Fruit fly (Drosophila melanogaster) whole organism, embryonic: Measurements from ENCODE around the gene Fbxl7.

Experiments used
- Abd-B ChIP-seq: fragments of 200-800 bp; sonication (Bioruptor generic); optimal IDR thresholded peaks from 2 replicates; lab custom pipeline; 2018; ENCODE audit warnings: missing biosample characterization, mild to moderate bottlenecking, missing genetic modification characterization, moderate library complexity
- Bdp1 ChIP-seq: fragments of 200-800 bp; sonication (Bioruptor generic); optimal IDR thresholded peaks from 3 replicates; lab custom pipeline; 2016; ENCODE audit warnings: missing biosample characterization, missing genetic modification characterization
- CG1024 ChIP-seq: fragments of 200-800 bp; sonication (Bioruptor generic); IDR thresholded peaks from 2 replicates; pipeline ENCODE4 v1.3.6; 2022; ENCODE audit warnings: missing biosample characterization, missing genetic modification characterization
- CG10431 ChIP-seq: fragments of 200-800 bp; sonication (Bioruptor generic); optimal IDR thresholded peaks from 3 replicates; lab custom pipeline; 2018; ENCODE audit warnings: missing biosample characterization, mild to moderate bottlenecking, missing genetic modification characterization
- CG11398 ChIP-seq: fragments of 200-800 bp; sonication (Bioruptor generic); optimal IDR thresholded peaks from 2 replicates; lab custom pipeline; 2016; ENCODE audit warnings: missing biosample characterization, missing genetic modification characterization
- CG11456 ChIP-seq: fragments of 200-800 bp; sonication (Bioruptor generic); IDR thresholded peaks from 3 replicates; pipeline ENCODE4 v1.3.6; 2022; ENCODE audit warnings: missing biosample characterization, missing genetic modification characterization
- CG14860 ChIP-seq: fragments of 200-800 bp; sonication (Bioruptor generic); IDR thresholded peaks from 3 replicates; pipeline ENCODE4 v1.3.6; 2022; ENCODE audit warnings: missing biosample characterization, missing genetic modification characterization; ENCODE audit not compliant: partially characterized antibody
- CG1647 ChIP-seq: fragments of 200-800 bp; sonication (Bioruptor generic); optimal IDR thresholded peaks from 3 replicates; lab custom pipeline; 2016; ENCODE audit warnings: missing biosample characterization, missing genetic modification characterization
- CG17829 ChIP-seq: fragments of 200-800 bp; optimal IDR thresholded peaks from 2 replicates; lab custom pipeline; 2019; ENCODE audit warnings: missing biosample characterization, mild to moderate bottlenecking, missing genetic modification characterization, moderate library complexity
- CG18011 ChIP-seq: fragments of 200-800 bp; sonication (Bioruptor generic); optimal IDR thresholded peaks from 2 replicates; lab custom pipeline; 2017; ENCODE audit warnings: missing biosample characterization, missing genetic modification characterization, mild to moderate bottlenecking, moderate library complexity, missing genotype
- CG32767 ChIP-seq: fragments of 200-800 bp; sonication (Bioruptor generic); IDR thresholded peaks from 2 replicates; pipeline ENCODE4 v1.3.6; 2022; ENCODE audit warnings: missing biosample characterization, missing genetic modification characterization
- CG34376 ChIP-seq: fragments of 200-800 bp; sonication (Bioruptor generic); optimal IDR thresholded peaks from 2 replicates; lab custom pipeline; 2018; ENCODE audit warnings: missing biosample characterization, mild to moderate bottlenecking, missing genetic modification characterization
- CG6175 ChIP-seq: fragments of 200-800 bp; sonication (Bioruptor generic); IDR thresholded peaks from 3 replicates; pipeline ENCODE4 v1.3.6; 2022; ENCODE audit warnings: missing biosample characterization, missing genetic modification characterization
- CG6654 ChIP-seq: fragments of 200-800 bp; sonication (Bioruptor generic); optimal IDR thresholded peaks from 2 replicates; lab custom pipeline; 2017; ENCODE audit warnings: missing biosample characterization, mild to moderate bottlenecking, missing genetic modification characterization
- CG7271 ChIP-seq: fragments of 200-800 bp; sonication (Bioruptor generic); optimal IDR thresholded peaks from 2 replicates; lab custom pipeline; 2018; ENCODE audit warnings: missing biosample characterization, mild to moderate bottlenecking, missing genetic modification characterization, moderate library complexity
- CG7357 ChIP-seq: fragments of 200-800 bp; sonication (Bioruptor generic); IDR thresholded peaks from 3 replicates; pipeline ENCODE4 v1.3.6; 2022; ENCODE audit warnings: missing biosample characterization, missing genetic modification characterization
- CG7745 ChIP-seq: fragments of 200-800 bp; sonication (Bioruptor generic); optimal IDR thresholded peaks from 2 replicates; lab custom pipeline; 2018; ENCODE audit warnings: missing biosample characterization, mild to moderate bottlenecking, missing genetic modification characterization, moderate library complexity
- CG7786 ChIP-seq: fragments of 200-800 bp; sonication (Bioruptor generic); optimal IDR thresholded peaks from 2 replicates; lab custom pipeline; 2016; ENCODE audit warnings: missing biosample characterization, missing genetic modification characterization
- Fer2 ChIP-seq: fragments of 200-800 bp; sonication (Bioruptor generic); optimal IDR thresholded peaks from 2 replicates; lab custom pipeline; 2018; ENCODE audit warnings: missing biosample characterization, mild to moderate bottlenecking, missing genetic modification characterization, moderate library complexity
- Gug ChIP-seq: fragments of 200-800 bp; sonication (Bioruptor generic); IDR thresholded peaks from 4 replicates; pipeline ENCODE4 v1.3.6; 2022; ENCODE audit warnings: missing biosample characterization, missing genetic modification characterization
- HLHmδ ChIP-seq: fragments of 200-800 bp; sonication (Bioruptor generic); optimal IDR thresholded peaks from 2 replicates; lab custom pipeline; 2018; ENCODE audit warnings: missing biosample characterization, mild to moderate bottlenecking, missing genetic modification characterization, moderate library complexity
- MTF-1 ChIP-seq: fragments of 200-800 bp; sonication (Bioruptor generic); optimal IDR thresholded peaks from 2 replicates; lab custom pipeline; 2018; ENCODE audit warnings: missing biosample characterization, mild to moderate bottlenecking, missing genetic modification characterization, borderline replicate concordance
- Meics ChIP-seq: fragments of 200-800 bp; sonication (Bioruptor generic); optimal IDR thresholded peaks from 2 replicates; lab custom pipeline; 2017; ENCODE audit warnings: missing biosample characterization, mild to moderate bottlenecking, missing genetic modification characterization
- NC2α ChIP-seq: fragments of 200-800 bp; sonication (Bioruptor generic); optimal IDR thresholded peaks from 2 replicates; lab custom pipeline; 2016; ENCODE audit warnings: missing biosample characterization, missing genetic modification characterization
- Pdp1 ChIP-seq, 2 experiments: fragments of 200-800 bp; sonication (Bioruptor generic); optimal IDR thresholded peaks; 3 replicates each; lab custom pipeline; 2016; ENCODE audit warnings: missing biosample characterization in 2 of 2, missing genetic modification characterization in 2 of 2, mild to moderate bottlenecking in 1 of 2, moderate library complexity in 1 of 2
- Ssrp ChIP-seq: fragments of 200-800 bp; sonication (Bioruptor generic); optimal IDR thresholded peaks from 2 replicates; lab custom pipeline; 2018; ENCODE audit warnings: missing biosample characterization, mild to moderate bottlenecking, missing genetic modification characterization, moderate library complexity
- abd-A ChIP-seq: fragments of 200-800 bp; sonication (Bioruptor generic); optimal IDR thresholded peaks from 3 replicates; lab custom pipeline; 2019; ENCODE audit warnings: missing biosample characterization, mild to moderate bottlenecking, missing genetic modification characterization, moderate library complexity
- bsh ChIP-seq, 2 experiments: fragments of 200-800 bp; sonication (Bioruptor generic); optimal IDR thresholded peaks; 2 replicates each; lab custom pipeline; 2017 to 2018; ENCODE audit warnings: mild to moderate bottlenecking in 2 of 2, missing biosample characterization in 2 of 2, missing genetic modification characterization in 2 of 2, moderate library complexity in 1 of 2
- cas ChIP-seq: fragments of 200-800 bp; sonication (Bioruptor generic); IDR thresholded peaks from 2 replicates; pipeline ENCODE4 v1.3.6; 2022; ENCODE audit warnings: missing biosample characterization, missing genetic modification characterization
- ci ChIP-seq: fragments of 200-800 bp; sonication (Bioruptor generic); IDR thresholded peaks from 3 replicates; pipeline ENCODE4 v1.3.6; 2022; ENCODE audit warnings: missing biosample characterization, missing genetic modification characterization
- corto ChIP-seq: fragments of 200-800 bp; sonication (Bioruptor generic); optimal IDR thresholded peaks from 2 replicates; lab custom pipeline; 2016; ENCODE audit warnings: missing biosample characterization, mild to moderate bottlenecking, missing genetic modification characterization, moderate library complexity
- dan ChIP-seq: fragments of 200-800 bp; sonication (Bioruptor generic); IDR thresholded peaks from 2 replicates; pipeline ENCODE4 v1.3.6; 2022; ENCODE audit warnings: missing biosample characterization, missing genetic modification characterization
- fu2 ChIP-seq: fragments of 200-800 bp; sonication (Bioruptor generic); optimal IDR thresholded peaks from 2 replicates; lab custom pipeline; 2016; ENCODE audit warnings: missing biosample characterization, missing genetic modification characterization
- gcm ChIP-seq: fragments of 200-800 bp; sonication (Bioruptor generic); optimal IDR thresholded peaks from 2 replicates; lab custom pipeline; 2019; ENCODE audit warnings: missing biosample characterization, mild to moderate bottlenecking, missing genetic modification characterization, moderate library complexity
- hkb ChIP-seq, 2 experiments: fragments of 200-800 bp in 1 of 2; fragments of >200 bp in 1 of 2; sonication (Bioruptor generic) in 1 of 2; IDR thresholded peaks in 1 of 2; optimal IDR thresholded peaks in 1 of 2; 2 replicates each; pipeline versions ENCODE4 v1.3.6 to Lab custom; 2017 to 2022; ENCODE audit warnings: missing biosample characterization in 1 of 2, missing genetic modification characterization in 1 of 2
- jing ChIP-seq: fragments of 200-800 bp; sonication (Bioruptor generic); optimal IDR thresholded peaks from 2 replicates; lab custom pipeline; 2018; ENCODE audit warnings: missing biosample characterization, mild to moderate bottlenecking, missing genetic modification characterization
- lbe ChIP-seq: fragments of 200-800 bp; sonication (Bioruptor generic); optimal IDR thresholded peaks from 2 replicates; lab custom pipeline; 2016; ENCODE audit warnings: missing biosample characterization, mild to moderate bottlenecking, missing genetic modification characterization
- mirr ChIP-seq: fragments of 200-800 bp; sonication (Bioruptor generic); optimal IDR thresholded peaks from 3 replicates; lab custom pipeline; 2018; ENCODE audit warnings: missing biosample characterization, mild to moderate bottlenecking, missing genetic modification characterization
- pfk ChIP-seq: fragments of 200-800 bp; sonication (Bioruptor generic); optimal IDR thresholded peaks from 2 replicates; lab custom pipeline; 2018; ENCODE audit warnings: missing biosample characterization, mild to moderate bottlenecking, missing genetic modification characterization, moderate library complexity
- pita ChIP-seq: fragments of 200-800 bp; sonication (Bioruptor generic); optimal IDR thresholded peaks from 2 replicates; lab custom pipeline; 2017; ENCODE audit warnings: missing biosample characterization, mild to moderate bottlenecking, missing genetic modification characterization
- pum ChIP-seq: fragments of 200-800 bp; sonication (Bioruptor generic); optimal IDR thresholded peaks from 2 replicates; lab custom pipeline; 2016; ENCODE audit warnings: missing biosample characterization, missing genetic modification characterization
- repo ChIP-seq: fragments of 200-800 bp; sonication (Bioruptor generic); optimal IDR thresholded peaks from 2 replicates; lab custom pipeline; 2016; ENCODE audit warnings: missing biosample characterization, missing genetic modification characterization
- sd ChIP-seq: fragments of 200-800 bp; sonication (Bioruptor generic); optimal IDR thresholded peaks from 3 replicates; lab custom pipeline; 2018; ENCODE audit warnings: missing biosample characterization, mild to moderate bottlenecking, missing genetic modification characterization, moderate library complexity
- sna ChIP-seq: fragments of 200-800 bp; sonication (Bioruptor generic); IDR thresholded peaks from 2 replicates; pipeline ENCODE4 v1.3.6; 2022; ENCODE audit warnings: missing biosample characterization, missing genetic modification characterization; ENCODE audit not compliant: partially characterized antibody
- so ChIP-seq: fragments of 200-800 bp; sonication (Bioruptor generic); IDR thresholded peaks from 3 replicates; pipeline ENCODE4 v1.3.6; 2022; ENCODE audit warnings: missing biosample characterization, missing genetic modification characterization
- sob ChIP-seq: fragments of 200-800 bp; sonication (Bioruptor generic); IDR thresholded peaks from 2 replicates; pipeline ENCODE4 v1.3.6; 2022; ENCODE audit warnings: missing biosample characterization, missing genetic modification characterization
- sqz ChIP-seq: fragments of 200-800 bp; sonication (Bioruptor generic); optimal IDR thresholded peaks from 3 replicates; lab custom pipeline; 2018; ENCODE audit warnings: missing biosample characterization, mild to moderate bottlenecking, missing genetic modification characterization
- tio ChIP-seq: fragments of 200-800 bp; sonication (Bioruptor generic); optimal IDR thresholded peaks from 2 replicates; lab custom pipeline; 2017; ENCODE audit warnings: missing biosample characterization, missing genetic modification characterization, inconsistent platforms
- usp ChIP-seq: fragments of >200 bp; optimal IDR thresholded peaks from 2 replicates; lab custom pipeline; 2017; ENCODE audit warnings: missing biosample characterization, missing genetic modification characterization
- wdn ChIP-seq: fragments of 200-800 bp; sonication (Bioruptor generic); IDR thresholded peaks from 2 replicates; pipeline ENCODE4 v1.3.6; 2022; ENCODE audit warnings: missing biosample characterization, missing genetic modification characterization

Fbxl7 gene

dm6 chr3R:15920751-15921156 lies at the start of gene Fbxl7 (continued):
- TF ChIP-seq CG7745 (tag; lab: Kevin White, UChicago), result no peak
- no peak for TF ChIP-seq cas (GFP tag; lab: Robert Waterston, UW)
- TF ChIP-seq dan, result no peak
- no peak for TF ChIP-seq CG14860 (GFP tag; lab: Robert Waterston, UW)
- no peak for TF ChIP-seq Fer2 (tag; lab: Kevin White, UChicago)
- no peak for TF ChIP-seq mirr (GFP tag; lab: Kevin White, UChicago)
- no peak for TF ChIP-seq CG34376 (GFP tag; lab: Kevin White, UChicago)
- TF ChIP-seq fu2 (GFP tag; lab: Kevin White, UChicago), result no peak
- TF ChIP-seq sqz (GFP tag; lab: Kevin White, UChicago), result no peak
- TF ChIP-seq so (GFP tag; lab: Robert Waterston, UW), result 0 out of 3 replicates have a peak, but pooled peaks have one; percentile 29
- TF ChIP-seq pum, result no peak
- TF ChIP-seq sd (tag; lab: Kevin White, UChicago), result peak; percentile 67
- TF ChIP-seq CG10431 (GFP tag; lab: Kevin White, UChicago), result no peak
- TF ChIP-seq MTF-1 (GFP tag; lab: Kevin White, UChicago), result no peak
- no peak for TF ChIP-seq bsh (GFP tag; optimal IDR thresholded peaks at IDR 0.05; lab: Kevin White, UChicago)
- TF ChIP-seq sna, result no peak
- TF ChIP-seq tio (GFP tag; lab: Kevin White, UChicago), result no peak
- TF ChIP-seq CG32767, result peak; percentile 36; the same call in 1 of the 2 replicates
- peak; percentile 49; the same call in 1 of the 3 replicates for TF ChIP-seq CG6175 (GFP tag; lab: Robert Waterston, UW)
- TF ChIP-seq HLHmδ (GFP tag; lab: Kevin White, UChicago), result peak; percentile 84
- no peak for TF ChIP-seq CG1647
- no peak for TF ChIP-seq CG11456 (GFP tag; lab: Robert Waterston, UW)
- TF ChIP-seq usp (GFP tag; lab: Kevin White, UChicago), result no peak
- no peak for TF ChIP-seq Pdp1 (GFP tag; optimal IDR thresholded peaks at IDR 0.05; lab: Kevin White, UChicago)
- no peak for TF ChIP-seq corto
- no peak for TF ChIP-seq jing (GFP tag; lab: Kevin White, UChicago)
- no peak for TF ChIP-seq CG1024 (GFP tag; lab: Robert Waterston, UW)
- TF ChIP-seq repo (GFP tag; lab: Kevin White, UChicago), result no peak
- TF ChIP-seq sob (GFP tag; lab: Robert Waterston, UW), result 0 out of 2 replicates have a peak, but pooled peaks have one; percentile 6
- peak; percentile 38 for TF ChIP-seq CG17829
- TF ChIP-seq Gug, result 0 out of 4 replicates have a peak, but pooled peaks have one; percentile 10
- TF ChIP-seq ci, result peak; percentile 69; the same call in 2 of the 3 replicates
- TF ChIP-seq lbe (GFP tag; lab: Kevin White, UChicago), result peak; percentile 17
- no peak for TF ChIP-seq hkb (optimal IDR thresholded peaks at IDR 0.05; lab: Kevin White, UChicago)
- no peak for TF ChIP-seq hkb (GFP tag; IDR thresholded peaks at IDR 0.05; lab: Robert Waterston, UW)
- no peak for TF ChIP-seq CG7786 (GFP tag; lab: Kevin White, UChicago)
- no peak for TF ChIP-seq Abd-B (GFP tag; lab: Kevin White, UChicago)
- no peak for TF ChIP-seq Meics
- peak; percentile 8 for TF ChIP-seq abd-A (tag; lab: Kevin White, UChicago)
- TF ChIP-seq gcm (GFP tag; lab: Kevin White, UChicago), result peak; percentile 16
- no peak for TF ChIP-seq wdn
- no peak for TF ChIP-seq Bdp1 (GFP tag; lab: Kevin White, UChicago)
- no peak for TF ChIP-seq NC2α (GFP tag; lab: Kevin White, UChicago)
- TF ChIP-seq CG6654 (GFP tag; lab: Kevin White, UChicago), result no peak
- no peak for TF ChIP-seq CG7271 (tag; lab: Kevin White, UChicago)
- TF ChIP-seq CG11398 (GFP tag; lab: Kevin White, UChicago), result no peak
- TF ChIP-seq CG7357 (GFP tag; lab: Robert Waterston, UW), result no peak
- TF ChIP-seq pita (GFP tag; lab: Kevin White, UChicago), result no peak
- TF ChIP-seq CG18011, result no peak
- TF ChIP-seq Ssrp (tag; lab: Kevin White, UChicago), result no peak
- no peak for TF ChIP-seq pfk (GFP tag; lab: Kevin White, UChicago)
